Fruit fly (Drosophila melanogaster) whole organism, prepupa: ENCODE measurements around the gene Edg78E.
A peak's percentile ranks its signal among the peaks of the same experiment; 100 is the strongest.

Experiments
- Blimp-1 ChIP-seq: fragments of 200-800 bp; sonication (Bioruptor generic); optimal IDR thresholded peaks from 3 replicates; lab custom pipeline; 2017; ENCODE audit warnings: missing biosample characterization, missing genetic modification characterization, mild to moderate bottlenecking, moderate library complexity, missing genetic modification reagents
- CG11762 ChIP-seq: fragments of 200-800 bp; sonication (Bioruptor generic); optimal IDR thresholded peaks from 3 replicates; lab custom pipeline; 2016; ENCODE audit warnings: missing biosample characterization, missing genetic modification characterization; ENCODE audit not compliant: insufficient read depth
- CG11902 ChIP-seq: fragments of 200-800 bp; sonication (Bioruptor generic); optimal IDR thresholded peaks from 3 replicates; lab custom pipeline; 2016; ENCODE audit warnings: missing biosample characterization, missing genetic modification characterization
- CG15336 ChIP-seq: fragments of 200-800 bp; sonication (Bioruptor generic); IDR thresholded peaks from 2 replicates; pipeline ENCODE4 v1.3.6; 2022; ENCODE audit warnings: missing biosample characterization, missing genetic modification characterization
- CG16779 ChIP-seq: fragments of 200-800 bp; sonication (Bioruptor generic); optimal IDR thresholded peaks from 3 replicates; lab custom pipeline; 2017; ENCODE audit warnings: missing biosample characterization, mild to moderate bottlenecking, missing genetic modification characterization
- CG3032 ChIP-seq: fragments of 200-800 bp; optimal IDR thresholded peaks from 2 replicates; lab custom pipeline; 2019; ENCODE audit warnings: missing biosample characterization, mild to moderate bottlenecking, missing genetic modification characterization, moderate library complexity
- CG31627 ChIP-seq: fragments of 200-800 bp; sonication (Bioruptor generic); optimal IDR thresholded peaks from 3 replicates; lab custom pipeline; 2016; ENCODE audit warnings: missing biosample characterization, missing genetic modification characterization
- CG6792 ChIP-seq: fragments of 200-800 bp; sonication (Bioruptor generic); optimal IDR thresholded peaks from 3 replicates; lab custom pipeline; 2016; ENCODE audit warnings: missing biosample characterization, missing genetic modification characterization
- CG6854 ChIP-seq: fragments of 200-800 bp; sonication (Bioruptor generic); optimal IDR thresholded peaks from 2 replicates; lab custom pipeline; 2017; ENCODE audit warnings: missing biosample characterization, mild to moderate bottlenecking, missing genetic modification characterization
- CG8119 ChIP-seq: fragments of 200-800 bp; sonication (Bioruptor generic); IDR thresholded peaks from 3 replicates; pipeline ENCODE4 v1.3.6; 2022; ENCODE audit warnings: missing biosample characterization, missing genetic modification characterization
- Eip75B ChIP-seq: fragments of 200-800 bp; sonication (Bioruptor generic); optimal IDR thresholded peaks from 3 replicates; lab custom pipeline; 2016; ENCODE audit warnings: missing biosample characterization, missing genetic modification characterization
- Eip78C ChIP-seq: fragments of 200-800 bp; sonication (Bioruptor generic); peaks from one replicate; lab custom pipeline; 2016; ENCODE audit warnings: missing biosample characterization, missing genetic modification characterization
- Eip93F ChIP-seq: fragments of 200-800 bp; sonication (Bioruptor generic); optimal IDR thresholded peaks from 2 replicates; lab custom pipeline; 2016; ENCODE audit warnings: missing biosample characterization, mild to moderate bottlenecking, missing genetic modification characterization
- Ets96B ChIP-seq: fragments of 200-800 bp; optimal IDR thresholded peaks from 2 replicates; lab custom pipeline; 2019; ENCODE audit warnings: missing biosample characterization, mild to moderate bottlenecking, missing genetic modification characterization, moderate library complexity
- Lpt ChIP-seq: fragments of 200-800 bp; sonication (Bioruptor generic); optimal IDR thresholded peaks from 3 replicates; lab custom pipeline; 2016; ENCODE audit warnings: missing biosample characterization, missing genetic modification characterization
- Met ChIP-seq: fragments of 200-800 bp; sonication (Bioruptor generic); optimal IDR thresholded peaks from 3 replicates; lab custom pipeline; 2016; ENCODE audit warnings: missing biosample characterization, missing genetic modification characterization
- Sox15 ChIP-seq: fragments of 200-800 bp; sonication (Bioruptor generic); optimal IDR thresholded peaks from 3 replicates; lab custom pipeline; 2016; ENCODE audit warnings: missing biosample characterization, missing genetic modification characterization
- achi ChIP-seq: fragments of 200-800 bp; sonication (Bioruptor generic); optimal IDR thresholded peaks from 3 replicates; lab custom pipeline; 2016; ENCODE audit warnings: missing biosample characterization, missing genetic modification characterization
- acj6 ChIP-seq: fragments of 200-800 bp; sonication (Bioruptor generic); optimal IDR thresholded peaks from 3 replicates; lab custom pipeline; 2016; ENCODE audit warnings: missing biosample characterization, missing genetic modification characterization
- dac ChIP-seq: fragments of 200-800 bp; sonication (Bioruptor generic); optimal IDR thresholded peaks from 2 replicates; lab custom pipeline; 2017; ENCODE audit warnings: missing biosample characterization, mild to moderate bottlenecking, missing genetic modification characterization
- dsx ChIP-seq: fragments of 200-800 bp; optimal IDR thresholded peaks from 3 replicates; lab custom pipeline; 2019; ENCODE audit warnings: missing biosample characterization, mild to moderate bottlenecking, missing genetic modification characterization, moderate library complexity; ENCODE audit not compliant: poor library complexity, severe bottlenecking
- fd59A ChIP-seq: fragments of 200-800 bp; sonication (Bioruptor generic); optimal IDR thresholded peaks from 2 replicates; lab custom pipeline; 2017; ENCODE audit warnings: missing biosample characterization, mild to moderate bottlenecking, missing genetic modification characterization, missing genetic modification reagents
- net ChIP-seq: fragments of 200-800 bp; sonication (Bioruptor generic); optimal IDR thresholded peaks from 3 replicates; lab custom pipeline; 2016; ENCODE audit warnings: missing biosample characterization, missing genetic modification characterization
- pdm3 ChIP-seq: fragments of 200-800 bp; sonication (Bioruptor generic); optimal IDR thresholded peaks from 3 replicates; lab custom pipeline; 2016; ENCODE audit warnings: missing biosample characterization, missing genetic modification characterization
- salr ChIP-seq, 2 experiments: fragments of 200-800 bp; sonication (Bioruptor generic); optimal IDR thresholded peaks; 3 replicates each; lab custom pipeline; 2016 to 2018; ENCODE audit warnings: missing biosample characterization in 2 of 2, missing genetic modification characterization in 2 of 2, mild to moderate bottlenecking in 1 of 2
- ss ChIP-seq, 2 experiments: fragments of 200-800 bp; sonication (Bioruptor generic); optimal IDR thresholded peaks; 2 replicates in 1 of 2; 3 replicates in 1 of 2; lab custom pipeline; 2017 to 2018; ENCODE audit warnings: mild to moderate bottlenecking in 2 of 2, missing biosample characterization in 2 of 2, missing genetic modification characterization in 2 of 2, moderate library complexity in 1 of 2
- vri ChIP-seq: fragments of 200-800 bp; sonication (Bioruptor generic); optimal IDR thresholded peaks from 3 replicates; lab custom pipeline; 2016; ENCODE audit warnings: missing biosample characterization, mild to moderate bottlenecking, missing genetic modification characterization

Gene Edg78E

dm6 chr3L:21251381-21251780, 46.2 kb downstream of the Edg78E start (continued):
- TF ChIP-seq pdm3 (GFP tag; lab: Kevin White, UChicago): peak; percentile 69
- peak; percentile 71 for TF ChIP-seq Ets96B (tag; lab: Kevin White, UChicago)
- TF ChIP-seq Lpt: peak; percentile 51
- peak; percentile 48 for TF ChIP-seq vri (GFP tag; lab: Kevin White, UChicago)
- TF ChIP-seq fd59A (GFP tag; lab: Kevin White, UChicago): peak; percentile 65
- peak; percentile 43 for TF ChIP-seq Sox15 (GFP tag; lab: Kevin White, UChicago)
- peak; percentile 71 for TF ChIP-seq net (GFP tag; lab: Kevin White, UChicago)
- peak; percentile 50 for TF ChIP-seq Met (GFP tag; lab: Kevin White, UChicago)
- peak; percentile 96 for TF ChIP-seq Eip78C (GFP tag; lab: Kevin White, UChicago)
- TF ChIP-seq CG15336: peak; percentile 69
- TF ChIP-seq dsx (GFP tag; lab: Kevin White, UChicago): peak; percentile 95
- no peak for TF ChIP-seq Eip93F
- no peak for TF ChIP-seq CG6854 (GFP tag; lab: Kevin White, UChicago)
- TF ChIP-seq salr (GFP tag; optimal IDR thresholded peaks at IDR 0.05; lab: Kevin White, UChicago): peak in 1 of 2 experiments; percentile 49
- TF ChIP-seq CG6792: peak; percentile 49
- peak; percentile 74 for TF ChIP-seq CG3032
- TF ChIP-seq Blimp-1 (GFP tag; lab: Kevin White, UChicago): no peak
- TF ChIP-seq CG16779 (tag; lab: Kevin White, UChicago): no peak
- TF ChIP-seq dac (GFP tag; lab: Kevin White, UChicago): peak; percentile 35
- peak; percentile 61; the same call in 2 of the 3 replicates for TF ChIP-seq CG8119
- TF ChIP-seq achi: peak; percentile 49
- TF ChIP-seq Eip75B (GFP tag; lab: Kevin White, UChicago): peak; percentile 72
- peak; percentile 60 to 85 for TF ChIP-seq ss (GFP tag; optimal IDR thresholded peaks at IDR 0.05; lab: Kevin White, UChicago)
- peak; percentile 34 for TF ChIP-seq CG11902
- TF ChIP-seq CG31627 (GFP tag; lab: Kevin White, UChicago): peak; percentile 40
- peak; percentile 56 for TF ChIP-seq CG11762 (GFP tag; lab: Kevin White, UChicago)
- peak; percentile 61 for TF ChIP-seq acj6 (GFP tag; lab: Kevin White, UChicago)
